Fruit fly (Drosophila melanogaster): ENCODE data around the gene rn.
A peak's percentile ranks its signal among the peaks of the same experiment; 100 is the strongest.

Gene rn

DNA sequence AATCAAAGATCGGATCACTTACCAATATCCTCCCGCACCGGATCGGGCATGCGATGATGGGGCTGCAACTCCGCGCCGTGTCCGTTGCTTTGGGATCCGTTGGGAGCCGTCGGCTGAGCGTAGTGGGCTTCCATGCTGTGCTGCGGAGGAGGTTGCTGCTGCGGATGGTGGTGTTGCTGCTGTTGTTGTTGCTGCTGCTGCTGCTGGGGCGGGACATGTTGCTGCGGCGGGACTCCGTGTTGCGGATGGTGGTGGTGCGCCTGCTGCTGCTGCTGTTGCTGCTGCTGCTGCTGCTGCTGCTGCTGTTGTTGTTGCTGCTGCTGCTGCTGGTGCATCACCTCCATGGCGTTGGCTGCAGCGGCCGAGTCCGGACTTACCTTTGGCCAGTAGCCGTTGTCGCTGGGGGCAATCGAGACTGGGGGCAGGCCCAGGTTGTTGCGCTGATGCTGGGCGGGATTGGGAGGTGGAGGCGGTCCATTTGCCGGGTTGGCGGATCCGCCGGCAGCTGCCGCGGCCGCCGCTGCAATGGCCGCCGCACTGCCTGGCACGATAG is 34.4 kb downstream of the rn start:
- no peak for TF ChIP-seq noc (tag; optimal IDR thresholded peaks at IDR 0.05)

DNA sequence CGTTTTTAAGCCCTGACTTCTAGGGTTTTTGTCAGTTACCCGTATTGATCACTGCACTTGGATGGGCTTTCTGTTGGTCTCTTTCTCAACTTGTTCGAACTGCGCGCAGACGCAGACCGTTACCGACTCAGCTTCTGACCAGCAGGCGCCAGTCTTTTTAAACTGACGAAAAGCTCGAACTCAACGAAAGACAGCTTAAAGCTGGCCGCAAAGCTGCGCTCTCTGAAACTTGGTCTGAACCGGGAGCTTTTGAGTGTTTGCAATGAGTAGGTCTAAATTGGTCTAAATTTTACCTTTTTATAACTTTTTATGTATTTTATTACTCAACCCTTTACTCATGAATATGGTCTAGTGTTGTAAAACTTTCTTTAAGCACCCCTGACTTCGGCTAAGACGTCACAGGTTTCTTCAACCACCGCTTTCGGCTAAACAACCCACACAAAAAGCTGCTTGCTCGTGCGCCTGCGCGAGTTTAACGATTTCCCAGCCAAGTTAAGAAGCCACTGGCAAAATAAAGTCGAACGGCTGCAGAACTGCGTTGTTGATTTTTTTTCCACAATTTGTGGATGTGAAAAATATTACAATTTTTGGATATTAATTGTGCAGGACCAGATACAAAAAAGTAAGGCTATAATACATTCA is 43.7 kb downstream of the rn start, which contains the start of the genes Gld and Syt4:
Gene Gld, minus strand, starts transcription at position 137 of the 642 bp plus-strand sequence.
Gene Syt4, plus strand, starts transcription at position 499 of the 642 bp plus-strand sequence.
- no peak for TF ChIP-seq noc (tag; optimal IDR thresholded peaks at IDR 0.05)

DNA sequence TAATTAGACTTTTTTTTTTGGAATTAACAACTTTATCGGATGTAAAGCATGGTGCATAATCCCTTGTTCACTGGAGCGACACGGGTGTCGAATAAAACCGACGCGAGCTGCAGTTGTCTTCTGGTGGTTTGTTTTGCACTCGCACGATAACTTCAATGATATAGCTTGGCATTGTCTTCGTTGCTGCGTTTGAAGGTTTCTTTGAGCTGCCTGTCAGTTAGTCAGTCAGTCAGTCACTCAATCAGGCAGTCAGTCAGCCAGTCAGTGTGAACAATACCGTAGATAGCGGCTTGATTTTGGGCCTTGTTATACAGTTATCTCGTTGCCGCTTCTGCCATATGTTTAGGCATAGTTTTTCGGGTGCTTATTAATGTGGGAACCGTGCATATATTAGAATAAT is 49.9 kb downstream of the rn start:
- no peak for TF ChIP-seq noc (tag; optimal IDR thresholded peaks at IDR 0.05)

DNA sequence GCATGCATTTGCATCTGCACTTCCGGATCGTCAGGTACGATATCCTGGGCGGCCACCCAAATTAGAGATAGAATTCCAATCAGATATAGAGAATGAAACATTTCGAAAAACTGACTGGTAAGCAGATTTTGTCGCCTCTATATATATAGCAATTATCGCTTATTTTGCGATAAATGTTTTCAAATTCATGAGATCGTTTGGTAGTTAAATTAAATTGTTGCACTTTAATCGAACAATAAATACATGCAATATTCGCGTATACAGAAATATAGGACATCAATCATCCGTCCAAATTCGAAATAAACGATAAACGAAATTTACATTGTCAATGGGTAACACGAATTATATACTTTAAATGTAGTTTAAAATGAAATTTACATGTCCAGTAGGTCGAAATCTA is 57.6 kb downstream of the rn start, which contains the start of gene Obp84a:
Gene Obp84a, minus strand, starts transcription at position 101 of the 400 bp plus-strand sequence.
- no peak for TF ChIP-seq noc (tag; optimal IDR thresholded peaks at IDR 0.05)

DNA sequence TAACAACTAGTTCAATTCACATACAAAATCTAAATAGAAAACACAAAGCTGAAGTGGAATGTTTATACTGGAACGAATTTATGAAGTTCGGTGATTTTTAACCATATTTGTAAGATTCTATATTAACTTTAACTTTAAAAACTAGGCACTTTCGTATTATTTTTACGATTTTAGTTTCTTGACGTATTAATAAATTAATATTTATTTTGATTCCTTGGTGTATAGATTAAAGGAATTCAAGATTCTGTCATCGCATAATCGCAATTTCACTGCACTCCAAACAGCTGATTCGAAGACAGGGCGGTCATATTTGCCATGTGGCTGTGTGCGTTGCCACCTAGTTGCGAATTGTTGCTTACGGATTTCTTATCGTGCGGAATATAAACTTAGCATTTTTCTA is 60.0 kb downstream of the rn start, which contains the start of the genes CG1227 and Dtwd2:
Gene CG1227, minus strand, starts transcription at position 279 of the 400 bp plus-strand sequence.
Gene Dtwd2, plus strand, starts transcription at position 336 of the 400 bp plus-strand sequence.
- peak; percentile 94 for TF ChIP-seq noc (tag; optimal IDR thresholded peaks at IDR 0.05)

DNA sequence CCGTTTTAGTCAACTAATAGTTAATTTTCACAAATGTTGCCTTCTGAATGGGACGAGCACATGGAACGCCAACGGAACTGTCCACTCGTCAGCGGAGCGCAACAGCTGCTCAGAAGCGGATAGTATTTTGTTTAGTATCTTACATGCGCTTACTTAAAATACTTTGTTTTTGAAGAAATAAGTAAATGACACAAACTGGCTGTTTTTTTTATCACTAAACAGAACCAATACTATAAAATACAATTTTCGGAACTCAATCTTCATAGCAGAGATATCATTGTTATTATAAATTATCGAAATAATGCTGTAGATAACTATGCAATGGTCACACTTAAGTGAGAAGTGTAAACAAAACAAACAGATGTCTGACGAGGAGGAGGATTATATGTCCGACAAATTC is 62.5 kb downstream of the rn start, which contains the start of the genes Noc3 and CG10053:
Gene Noc3, minus strand, starts transcription at position 81 of the 400 bp plus-strand sequence.
Gene CG10053, plus strand, starts transcription at position 202 of the 400 bp plus-strand sequence.
- TF ChIP-seq noc (tag; optimal IDR thresholded peaks at IDR 0.05): no peak

DNA sequence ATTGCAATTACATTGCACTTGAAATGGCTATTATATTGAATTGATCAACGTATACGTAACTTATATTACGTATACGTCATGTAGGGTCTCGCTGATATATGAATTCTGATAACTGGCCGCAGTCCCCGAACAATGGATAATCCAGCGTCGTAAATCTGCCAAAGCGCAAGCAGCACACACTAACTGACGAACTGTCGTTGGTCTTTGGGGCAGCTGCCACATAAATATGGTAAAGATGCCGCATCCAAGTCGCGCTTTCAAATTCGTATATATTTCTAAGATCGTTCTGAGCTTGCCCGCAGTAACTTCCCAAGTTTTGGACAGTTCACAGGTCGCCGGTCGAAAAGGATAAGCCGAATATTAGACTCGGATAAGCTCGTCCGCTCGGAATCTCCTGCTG is 68.0 kb downstream of the rn start, which contains the start of gene CG14607:
Gene CG14607, plus strand, starts transcription at position 301 of the 400 bp plus-strand sequence.
- no peak for TF ChIP-seq noc (tag; optimal IDR thresholded peaks at IDR 0.05)

DNA sequence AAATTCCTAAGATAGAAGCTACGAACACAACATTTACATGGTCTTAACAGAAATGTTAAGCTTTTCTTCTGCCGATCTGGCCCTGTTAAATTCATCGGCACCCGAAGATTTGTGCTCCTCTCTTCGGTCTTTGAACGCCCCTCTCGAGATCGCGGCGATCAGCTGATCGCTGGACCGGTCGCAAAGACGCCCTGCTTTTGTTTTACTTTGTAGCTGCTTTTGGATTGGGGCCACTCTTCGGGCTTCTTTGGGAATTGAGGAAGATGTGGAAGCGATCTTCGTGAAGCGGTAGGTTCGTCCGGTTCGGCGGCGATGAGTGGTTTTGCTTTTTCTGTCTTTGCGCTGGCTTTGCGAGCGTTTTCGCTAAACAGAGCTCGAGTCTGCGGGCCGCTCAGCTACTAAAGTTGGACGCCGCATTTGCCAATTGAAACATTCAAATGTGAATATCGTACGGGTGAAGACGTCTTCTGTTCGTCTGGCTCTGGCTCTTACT is 85.4 kb downstream of the rn start, which contains the start of gene thw:
Gene thw, plus strand, starts transcription at position 443 of the 493 bp plus-strand sequence.
- TF ChIP-seq noc (tag; optimal IDR thresholded peaks at IDR 0.05): no peak
